Fruit fly (Drosophila melanogaster): ENCODE data around the gene Bka.

Bka gene

DNA sequence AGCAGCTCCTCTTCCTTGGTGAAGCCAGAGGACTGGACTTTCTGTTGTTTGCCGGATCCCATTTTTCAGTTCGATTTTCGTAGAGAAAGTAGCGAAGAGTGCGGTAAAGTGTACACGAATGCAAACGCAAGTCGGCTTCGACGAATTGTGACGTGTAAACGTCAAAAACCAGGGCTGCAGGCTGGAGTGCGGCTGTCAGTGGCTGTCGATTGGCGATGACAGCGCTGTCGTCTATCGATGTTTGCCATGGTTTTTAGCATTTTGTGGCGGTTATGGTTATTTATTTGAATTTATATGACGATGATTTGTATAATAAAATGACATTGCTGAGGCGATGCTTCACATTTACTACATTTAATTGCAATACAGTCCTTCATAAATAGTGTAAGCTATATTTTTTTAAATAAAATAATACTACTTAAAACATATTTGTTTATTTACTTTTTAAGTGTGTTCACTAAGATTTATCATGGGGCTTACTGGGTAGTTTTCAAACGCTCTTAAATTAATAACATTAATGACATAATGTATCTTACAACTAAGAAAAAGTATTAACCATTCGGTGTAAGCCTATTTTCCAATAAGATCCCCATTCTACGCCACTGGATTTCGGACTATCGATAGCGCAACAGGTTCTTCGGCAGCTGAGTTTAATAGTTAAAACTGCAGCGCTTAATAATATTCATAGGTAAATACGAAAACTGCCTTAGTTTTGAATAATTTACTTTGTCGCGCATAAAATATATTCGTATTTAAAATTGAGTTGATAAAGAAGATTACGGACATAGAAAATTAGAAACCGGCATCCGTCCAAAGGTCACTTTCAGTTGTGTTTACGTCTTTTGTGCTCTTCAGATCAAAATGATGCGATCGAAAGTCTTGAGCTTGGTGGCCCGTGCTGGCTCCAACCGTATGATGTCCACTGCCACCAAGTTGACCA lies 23.2 kb downstream of the Bka start, which contains the start of the genes CG5885 and CG4598 (continued):
- TF ChIP-seq nerfin-2 (GFP tag; IDR thresholded peaks at IDR 0.05; ENCODE audit: partially characterized antibody) (peak; percentile 69; the same call in 1 of the 2 replicates), Gug (GFP tag; IDR thresholded peaks at IDR 0.05) (peak; percentile 56; the same call in 2 of the 4 replicates), Spps (tag; optimal IDR thresholded peaks at IDR 0.05) (no peak), Bdp1 (GFP tag; optimal IDR thresholded peaks at IDR 0.05) (peak; percentile 22), Drgx (GFP tag; IDR thresholded peaks at IDR 0.05) (peak; percentile 78), salm (tag; optimal IDR thresholded peaks at IDR 0.05) (no peak), Eip74EF (GFP tag; optimal IDR thresholded peaks at IDR 0.05) (peak in 1 of 2 experiments; percentile 22), fu2 (GFP tag; optimal IDR thresholded peaks at IDR 0.05) (no peak), Nf-YC (tag; optimal IDR thresholded peaks at IDR 0.05) (peak; percentile 67), CG17829 (tag; optimal IDR thresholded peaks at IDR 0.05) (peak; percentile 56), CG17568 (GFP tag; optimal IDR thresholded peaks at IDR 0.05) (no peak), az2 (GFP tag; optimal IDR thresholded peaks at IDR 0.05) (peak; percentile 76), CG7271 (tag; optimal IDR thresholded peaks at IDR 0.05) (no peak), CG4282 (GFP tag; optimal IDR thresholded peaks at IDR 0.05) (no peak), cg (GFP tag; optimal IDR thresholded peaks at IDR 0.05) (no peak), run (tag; optimal IDR thresholded peaks at IDR 0.05) (peak; percentile 17), ttk (GFP tag; IDR thresholded peaks at IDR 0.05) (no peak; the same call in 1 of the 2 replicates), CG31388 (GFP tag; optimal IDR thresholded peaks at IDR 0.05) (no peak), CG10462 (GFP tag; optimal IDR thresholded peaks at IDR 0.05) (peak; percentile 57), Sin3A (optimal IDR thresholded peaks at IDR 0.05) (peak; percentile 46), CG13894 (tag; optimal IDR thresholded peaks at IDR 0.05) (peak; percentile 53), CG9437 (GFP tag; optimal IDR thresholded peaks at IDR 0.05) (peak; percentile 53), stc (GFP tag; IDR thresholded peaks at IDR 0.05) (peak; percentile 51), CG5245 (GFP tag; optimal IDR thresholded peaks at IDR 0.05) (no peak), Dek (tag; optimal IDR thresholded peaks at IDR 0.05) (peak; percentile 76), CG12769 (tag; optimal IDR thresholded peaks at IDR 0.05) (peak; percentile 20), CG2712 (tag; optimal IDR thresholded peaks at IDR 0.05) (peak; percentile 61), CG7745 (tag; optimal IDR thresholded peaks at IDR 0.05) (no peak), dysf (GFP tag; IDR thresholded peaks at IDR 0.05) (peak; percentile 72; the same call in 2 of the 3 replicates), disco-r (GFP tag; optimal IDR thresholded peaks at IDR 0.05) (no peak), B-H1 (GFP tag; IDR thresholded peaks at IDR 0.05) (no peak), nerfin-1 (tag; optimal IDR thresholded peaks at IDR 0.05) (peak; percentile 27), ftz-f1 (GFP tag; optimal IDR thresholded peaks at IDR 0.05) (no peak), fd102C (GFP tag; optimal IDR thresholded peaks at IDR 0.05) (no peak), Jarid2 (GFP tag; optimal IDR thresholded peaks at IDR 0.05) (no peak), Ets97D (GFP tag; optimal IDR thresholded peaks at IDR 0.05) (peak; percentile 87), Abd-B (GFP tag; optimal IDR thresholded peaks at IDR 0.05) (peak; percentile 44), shn (GFP tag; optimal IDR thresholded peaks at IDR 0.05) (peak; percentile 9), jumu (GFP tag; optimal IDR thresholded peaks at IDR 0.05) (peak; percentile 30), CG4424 (GFP tag; optimal IDR thresholded peaks at IDR 0.05) (peak; percentile 63), Oli (tag; optimal IDR thresholded peaks at IDR 0.05) (peak; percentile 62), tna (GFP tag; IDR thresholded peaks at IDR 0.05; ENCODE audit: partially characterized antibody) (peak; percentile 48), cwo (GFP tag; optimal IDR thresholded peaks at IDR 0.05) (peak; percentile 15), Gsc (GFP tag; IDR thresholded peaks at IDR 0.05) (no peak), CG9215 (GFP tag; IDR thresholded peaks at IDR 0.05) (0 out of 2 replicates have a peak, but pooled peaks have one; percentile 13), wek (GFP tag; optimal IDR thresholded peaks at IDR 0.05) (no peak), lbe (GFP tag; optimal IDR thresholded peaks at IDR 0.05) (peak; percentile 53), ewg (GFP tag; optimal IDR thresholded peaks at IDR 0.05) (peak; percentile 6)
